Worm (Caenorhabditis elegans): ENCODE results near the gene ulp-1.

DNA sequence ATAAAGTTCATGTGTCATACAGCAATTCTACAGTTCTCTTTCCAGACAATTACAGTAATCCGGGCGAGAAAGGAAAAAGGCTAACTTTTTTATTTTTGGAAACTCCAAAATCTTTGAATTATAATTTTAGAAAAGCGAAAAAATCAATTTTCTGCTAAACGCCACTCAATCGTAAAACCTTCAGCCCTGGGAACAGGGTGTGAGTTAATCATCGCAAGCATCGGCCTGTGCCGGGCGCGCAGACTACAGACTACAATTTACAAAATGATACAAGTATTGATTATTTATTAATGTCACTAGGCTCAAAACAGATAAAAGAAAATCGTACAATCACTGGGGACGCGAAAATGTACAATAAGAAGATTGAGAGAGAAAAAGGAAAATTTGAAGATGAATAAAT lies 38.9 kb downstream of the ulp-1 start:
- TF ChIP-seq nhr-11 (tag; optimal IDR thresholded peaks at IDR 0.05) (no peak), T23F11.4 (GFP tag; optimal IDR thresholded peaks at IDR 0.05) (no peak)

All from whole organism, late embryonic.